Fruit fly (Drosophila melanogaster) whole organism, prepupa: ENCODE measurements around the gene ND-20L.

Experiments used
- Blimp-1 ChIP-seq: fragments of 200-800 bp; sonication (Bioruptor generic); optimal IDR thresholded peaks from 3 replicates; lab custom pipeline; 2017; ENCODE audit warnings: missing biosample characterization, missing genetic modification characterization, mild to moderate bottlenecking, moderate library complexity, missing genetic modification reagents
- CG31627 ChIP-seq: fragments of 200-800 bp; sonication (Bioruptor generic); optimal IDR thresholded peaks from 3 replicates; lab custom pipeline; 2016; ENCODE audit warnings: missing biosample characterization, missing genetic modification characterization
- CG9139 ChIP-seq: fragments of 200-800 bp; sonication (Bioruptor generic); optimal IDR thresholded peaks from 3 replicates; lab custom pipeline; 2017; ENCODE audit warnings: missing biosample characterization, mild to moderate bottlenecking, missing genetic modification characterization
- Lpt ChIP-seq: fragments of 200-800 bp; sonication (Bioruptor generic); optimal IDR thresholded peaks from 3 replicates; lab custom pipeline; 2016; ENCODE audit warnings: missing biosample characterization, missing genetic modification characterization
- acj6 ChIP-seq: fragments of 200-800 bp; sonication (Bioruptor generic); optimal IDR thresholded peaks from 3 replicates; lab custom pipeline; 2016; ENCODE audit warnings: missing biosample characterization, missing genetic modification characterization
- dac ChIP-seq: fragments of 200-800 bp; sonication (Bioruptor generic); optimal IDR thresholded peaks from 2 replicates; lab custom pipeline; 2017; ENCODE audit warnings: missing biosample characterization, mild to moderate bottlenecking, missing genetic modification characterization

DNA sequence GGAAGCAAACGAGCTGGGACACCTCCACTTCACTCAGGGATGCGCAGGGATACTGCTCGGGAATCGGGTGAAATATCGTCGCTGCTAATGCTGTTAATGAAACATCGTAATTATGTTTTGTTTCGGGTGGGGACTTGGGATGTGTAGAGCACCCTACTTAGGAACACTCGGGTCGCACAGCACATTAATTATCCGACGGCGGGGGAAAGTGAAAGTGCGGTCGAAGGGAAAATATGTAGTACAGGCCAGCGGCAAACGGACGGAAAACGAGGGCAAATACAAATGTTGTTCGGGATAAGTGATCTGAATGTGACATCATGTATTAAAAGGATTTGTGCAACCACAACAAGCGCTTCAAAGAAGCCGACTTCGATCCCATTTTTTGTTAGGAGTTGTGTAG is 4.0 kb upstream of the ND-20L start:
- TF ChIP-seq dac: no peak
- no peak for TF ChIP-seq acj6
- TF ChIP-seq Blimp-1 (GFP tag; lab: Kevin White, UChicago): no peak
- no peak for TF ChIP-seq CG9139 (GFP tag; lab: Kevin White, UChicago)
- no peak for TF ChIP-seq Lpt (GFP tag; lab: Kevin White, UChicago)
- TF ChIP-seq CG31627 (GFP tag; lab: Kevin White, UChicago): no peak
